Fruit fly (Drosophila melanogaster): ENCODE measurements around the gene kon.

DNA sequence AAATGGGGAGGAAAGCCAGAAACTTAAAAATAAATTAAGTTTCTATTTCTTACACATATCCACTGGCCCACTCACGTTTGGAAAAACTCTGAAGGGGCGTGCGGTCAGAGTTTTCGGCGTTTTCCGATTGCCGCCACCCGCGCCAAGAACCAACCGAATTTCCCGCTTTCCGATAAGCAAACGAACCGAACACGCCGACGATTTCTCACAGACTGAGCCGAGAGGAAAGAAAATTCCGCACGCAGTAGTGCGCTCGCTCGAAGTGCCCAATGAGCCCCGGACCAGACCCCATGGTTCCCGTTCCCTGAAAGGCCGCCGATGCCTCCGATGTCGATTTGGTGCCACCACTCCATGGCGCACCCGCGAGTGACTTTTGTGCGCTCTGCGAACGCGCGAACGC, at the start of gene kon:
- no peak for TF ChIP-seq Sin3A (optimal IDR thresholded peaks at IDR 0.05)
- no peak for TF ChIP-seq ttk (optimal IDR thresholded peaks at IDR 0.05)
- no peak for TF ChIP-seq psq (optimal IDR thresholded peaks at IDR 0.05)
- no peak for TF ChIP-seq h (optimal IDR thresholded peaks at IDR 0.05)
- no peak for TF ChIP-seq insv (optimal IDR thresholded peaks at IDR 0.05)
- no peak for TF ChIP-seq Myc (optimal IDR thresholded peaks at IDR 0.05)
